Fruit fly (Drosophila melanogaster) whole organism, embryonic: ENCODE measurements around the gene T48.

ENCODE experiments used
- Adf1 ChIP-seq: fragments of 200-800 bp; sonication (Bioruptor generic); IDR thresholded peaks from 2 replicates; pipeline ENCODE4 v1.3.6; 2022; ENCODE audit warnings: missing biosample characterization, missing genetic modification characterization
- Antp ChIP-seq: fragments of 200-800 bp; sonication (Bioruptor generic); optimal IDR thresholded peaks from 3 replicates; lab custom pipeline; 2016; ENCODE audit warnings: missing biosample characterization, missing genetic modification characterization
- B-H1 ChIP-seq: fragments of 200-800 bp; sonication (Bioruptor generic); IDR thresholded peaks from 3 replicates; pipeline ENCODE4 v1.3.6; 2022; ENCODE audit warnings: missing biosample characterization, missing genetic modification characterization
- BEAF-32 ChIP-seq: fragments of 200-800 bp; sonication (Bioruptor generic); optimal IDR thresholded peaks from 3 replicates; lab custom pipeline; 2017; ENCODE audit warnings: missing biosample characterization, missing genetic modification characterization, mild to moderate bottlenecking, moderate library complexity, missing genetic modification reagents
- BtbVII ChIP-seq: fragments of 200-800 bp; sonication (Bioruptor generic); optimal IDR thresholded peaks from 3 replicates; lab custom pipeline; 2017; ENCODE audit warnings: missing biosample characterization, mild to moderate bottlenecking, missing genetic modification characterization
- CG10543 ChIP-seq: fragments of 200-800 bp; sonication (Bioruptor generic); optimal IDR thresholded peaks from 3 replicates; lab custom pipeline; 2017; ENCODE audit warnings: missing biosample characterization, mild to moderate bottlenecking, missing genetic modification characterization, moderate library complexity
- CG12391 ChIP-seq: fragments of 200-800 bp; sonication (Bioruptor generic); optimal IDR thresholded peaks from 3 replicates; lab custom pipeline; 2018; ENCODE audit warnings: missing biosample characterization, mild to moderate bottlenecking, missing genetic modification characterization, moderate library complexity
- CG14965 ChIP-seq: fragments of 200-800 bp; sonication (Bioruptor generic); optimal IDR thresholded peaks from 2 replicates; lab custom pipeline; 2016; ENCODE audit warnings: missing biosample characterization, missing genetic modification characterization, borderline replicate concordance
- CG16863 ChIP-seq: fragments of 200-800 bp; sonication (Bioruptor generic); optimal IDR thresholded peaks from 3 replicates; lab custom pipeline; 2016; ENCODE audit warnings: missing biosample characterization, missing genetic modification characterization
- CG17385 ChIP-seq: fragments of 200-800 bp; sonication (Bioruptor generic); optimal IDR thresholded peaks from 3 replicates; lab custom pipeline; 2018; ENCODE audit warnings: missing biosample characterization, mild to moderate bottlenecking, missing genetic modification characterization
- CG18476 ChIP-seq: fragments of 200-800 bp; sonication (Bioruptor generic); optimal IDR thresholded peaks from 2 replicates; lab custom pipeline; 2016; ENCODE audit warnings: missing biosample characterization, mild to moderate bottlenecking, missing genetic modification characterization
- CG31224 ChIP-seq: fragments of 200-800 bp; sonication (Bioruptor generic); IDR thresholded peaks from 2 replicates; pipeline ENCODE4 v1.3.6; 2022; ENCODE audit warnings: missing biosample characterization, missing genetic modification characterization
- CG34422 ChIP-seq: fragments of 200-800 bp; sonication (Bioruptor generic); IDR thresholded peaks from 3 replicates; pipeline ENCODE4 v1.3.6; 2022; ENCODE audit warnings: missing biosample characterization, missing genetic modification characterization
- CG6813 ChIP-seq: fragments of 200-800 bp; sonication (Bioruptor generic); optimal IDR thresholded peaks from 2 replicates; lab custom pipeline; 2017; ENCODE audit warnings: missing biosample characterization, missing genetic modification characterization, mild to moderate bottlenecking, moderate library complexity, missing genetic modification reagents
- CG7786 ChIP-seq: fragments of 200-800 bp; sonication (Bioruptor generic); optimal IDR thresholded peaks from 2 replicates; lab custom pipeline; 2016; ENCODE audit warnings: missing biosample characterization, missing genetic modification characterization
- CG7928 ChIP-seq: fragments of 200-800 bp; sonication (Bioruptor generic); optimal IDR thresholded peaks from 2 replicates; lab custom pipeline; 2017; ENCODE audit warnings: missing biosample characterization, mild to moderate bottlenecking, missing genetic modification characterization
- CG9215 ChIP-seq: fragments of 200-800 bp; sonication (Bioruptor generic); IDR thresholded peaks from 2 replicates; pipeline ENCODE4 v1.3.6; 2022; ENCODE audit warnings: missing biosample characterization, missing genetic modification characterization
- CG9437 ChIP-seq: fragments of 200-800 bp; sonication (Bioruptor generic); optimal IDR thresholded peaks from 2 replicates; lab custom pipeline; 2018; ENCODE audit warnings: missing biosample characterization, mild to moderate bottlenecking, missing genetic modification characterization
- CG9609 ChIP-seq: fragments of 200-800 bp; sonication (Bioruptor generic); optimal IDR thresholded peaks from 3 replicates; lab custom pipeline; 2016; ENCODE audit warnings: missing biosample characterization, missing genetic modification characterization
- E2f1 ChIP-seq: fragments of 200-800 bp; sonication (Bioruptor generic); IDR thresholded peaks from 2 replicates; pipeline ENCODE4 v1.3.6; 2022; ENCODE audit warnings: missing biosample characterization, missing genetic modification characterization
- Fer1 ChIP-seq: fragments of 200-800 bp; sonication (Bioruptor generic); optimal IDR thresholded peaks from 2 replicates; lab custom pipeline; 2017; ENCODE audit warnings: missing biosample characterization, mild to moderate bottlenecking, missing genetic modification characterization
- Fer2 ChIP-seq: fragments of 200-800 bp; sonication (Bioruptor generic); optimal IDR thresholded peaks from 2 replicates; lab custom pipeline; 2018; ENCODE audit warnings: missing biosample characterization, mild to moderate bottlenecking, missing genetic modification characterization, moderate library complexity
- Hmx ChIP-seq: fragments of 200-800 bp; sonication (Bioruptor generic); optimal IDR thresholded peaks from 2 replicates; lab custom pipeline; 2016; ENCODE audit warnings: missing biosample characterization, missing genetic modification characterization
- Hr51 ChIP-seq, 2 experiments: fragments of 200-800 bp; sonication (Bioruptor generic); optimal IDR thresholded peaks; 2 replicates in 1 of 2; 3 replicates in 1 of 2; lab custom pipeline; 2016 to 2018; ENCODE audit warnings: missing biosample characterization in 2 of 2, missing genetic modification characterization in 2 of 2, mild to moderate bottlenecking in 1 of 2, moderate library complexity in 1 of 2
- Kr ChIP-seq: fragments of 200-800 bp; sonication (Bioruptor generic); optimal IDR thresholded peaks from 2 replicates; lab custom pipeline; 2017; ENCODE audit warnings: missing biosample characterization, mild to moderate bottlenecking, missing genetic modification characterization
- MTF-1 ChIP-seq: fragments of 200-800 bp; sonication (Bioruptor generic); optimal IDR thresholded peaks from 2 replicates; lab custom pipeline; 2018; ENCODE audit warnings: missing biosample characterization, mild to moderate bottlenecking, missing genetic modification characterization, borderline replicate concordance
- bab2 ChIP-seq: fragments of 200-800 bp; sonication (Bioruptor generic); optimal IDR thresholded peaks from 2 replicates; lab custom pipeline; 2016; ENCODE audit warnings: missing biosample characterization, missing genetic modification characterization
- bbx ChIP-seq: fragments of 200-800 bp; sonication (Bioruptor generic); IDR thresholded peaks from 2 replicates; pipeline ENCODE4 v1.3.6; 2022; ENCODE audit warnings: missing biosample characterization, missing genetic modification characterization; ENCODE audit not compliant: partially characterized antibody
- crol ChIP-seq: fragments of 200-800 bp; sonication (Bioruptor generic); IDR thresholded peaks from 2 replicates; pipeline ENCODE4 v1.3.6; 2022; ENCODE audit warnings: missing biosample characterization, missing genetic modification characterization
- en ChIP-seq: fragments of 200-800 bp; sonication (Bioruptor generic); optimal IDR thresholded peaks from 2 replicates; lab custom pipeline; 2016; ENCODE audit warnings: missing biosample characterization, missing genetic modification characterization
- fd64A ChIP-seq: fragments of 200-800 bp; sonication (Bioruptor generic); optimal IDR thresholded peaks from 3 replicates; lab custom pipeline; 2018; ENCODE audit warnings: missing biosample characterization, mild to moderate bottlenecking, missing genetic modification characterization
- fu2 ChIP-seq: fragments of 200-800 bp; sonication (Bioruptor generic); optimal IDR thresholded peaks from 2 replicates; lab custom pipeline; 2016; ENCODE audit warnings: missing biosample characterization, missing genetic modification characterization
- gfzf ChIP-seq: fragments of 200-800 bp; sonication (Bioruptor generic); optimal IDR thresholded peaks from 2 replicates; lab custom pipeline; 2016; ENCODE audit warnings: missing biosample characterization, mild to moderate bottlenecking, missing genetic modification characterization, moderate library complexity
- gro ChIP-seq: fragments of 200-800 bp; sonication (Bioruptor generic); optimal IDR thresholded peaks from 2 replicates; lab custom pipeline; 2016; ENCODE audit warnings: missing biosample characterization, missing genetic modification characterization
- kni ChIP-seq: fragments of 200-800 bp; sonication (Bioruptor generic); optimal IDR thresholded peaks from 3 replicates; lab custom pipeline; 2017; ENCODE audit warnings: mild to moderate bottlenecking, missing biosample characterization, missing genetic modification reagents, missing genetic modification characterization
- pan ChIP-seq, 4 experiments: fragments of >200 bp in 3 of 4; fragments of 200-800 bp in 1 of 4; sonication (Bioruptor generic) in 1 of 4; optimal IDR thresholded peaks in 3 of 4; IDR thresholded peaks in 1 of 4; 2 replicates each; pipeline versions ENCODE4 v1.3.6 to Lab custom; 2017 to 2022; ENCODE audit warnings: missing biosample characterization in 2 of 4, missing genetic modification characterization in 2 of 4, mixed read lengths in 1 of 4
- pita ChIP-seq: fragments of 200-800 bp; sonication (Bioruptor generic); optimal IDR thresholded peaks from 2 replicates; lab custom pipeline; 2017; ENCODE audit warnings: missing biosample characterization, mild to moderate bottlenecking, missing genetic modification characterization
- prd ChIP-seq, 3 experiments: fragments of >200 bp in 2 of 3; fragments of 200-800 bp in 1 of 3; sonication (Bioruptor generic) in 1 of 3; optimal IDR thresholded peaks in 2 of 3; IDR thresholded peaks in 1 of 3; 2 replicates in 2 of 3; 3 replicates in 1 of 3; pipeline versions ENCODE4 v1.3.6 to Lab custom; 2017 to 2022; ENCODE audit warnings: missing biosample characterization in 1 of 3, missing genetic modification characterization in 1 of 3
- run ChIP-seq: fragments of 200-800 bp; sonication (Bioruptor generic); optimal IDR thresholded peaks from 3 replicates; lab custom pipeline; 2018; ENCODE audit warnings: missing biosample characterization, mild to moderate bottlenecking, missing genetic modification characterization
- schlank ChIP-seq: fragments of 200-800 bp; sonication (Bioruptor generic); optimal IDR thresholded peaks from 2 replicates; lab custom pipeline; 2018; ENCODE audit warnings: missing biosample characterization, mild to moderate bottlenecking, missing genetic modification characterization
- sd ChIP-seq: fragments of 200-800 bp; sonication (Bioruptor generic); optimal IDR thresholded peaks from 3 replicates; lab custom pipeline; 2018; ENCODE audit warnings: missing biosample characterization, mild to moderate bottlenecking, missing genetic modification characterization, moderate library complexity
- trem ChIP-seq: fragments of 200-800 bp; optimal IDR thresholded peaks from 3 replicates; lab custom pipeline; 2019; ENCODE audit warnings: missing biosample characterization, mild to moderate bottlenecking, missing genetic modification characterization, moderate library complexity
- ttk ChIP-seq: fragments of 200-800 bp; sonication (Bioruptor generic); IDR thresholded peaks from 2 replicates; pipeline ENCODE4 v2.1.2; 2022; ENCODE audit warnings: missing biosample characterization, missing genetic modification characterization
- wdn ChIP-seq: fragments of 200-800 bp; sonication (Bioruptor generic); IDR thresholded peaks from 2 replicates; pipeline ENCODE4 v1.3.6; 2022; ENCODE audit warnings: missing biosample characterization, missing genetic modification characterization
- wor ChIP-seq: fragments of 200-800 bp; sonication (Bioruptor generic); IDR thresholded peaks from 2 replicates; pipeline ENCODE4 v1.3.6; 2022; ENCODE audit warnings: missing biosample characterization, missing genetic modification characterization
- yki ChIP-seq: fragments of >200 bp; optimal IDR thresholded peaks from 3 replicates; lab custom pipeline; 2018
- zen2 ChIP-seq: fragments of 200-800 bp; sonication (Bioruptor generic); IDR thresholded peaks from 3 replicates; pipeline ENCODE4 v1.3.6; 2022; ENCODE audit warnings: missing biosample characterization, missing genetic modification characterization; ENCODE audit not compliant: partially characterized antibody
- zfh1 ChIP-seq: fragments of 200-800 bp; sonication (Bioruptor generic); IDR thresholded peaks from 3 replicates; pipeline ENCODE4 v1.3.6; 2022; ENCODE audit warnings: missing biosample characterization, missing genetic modification characterization

Gene T48

DNA sequence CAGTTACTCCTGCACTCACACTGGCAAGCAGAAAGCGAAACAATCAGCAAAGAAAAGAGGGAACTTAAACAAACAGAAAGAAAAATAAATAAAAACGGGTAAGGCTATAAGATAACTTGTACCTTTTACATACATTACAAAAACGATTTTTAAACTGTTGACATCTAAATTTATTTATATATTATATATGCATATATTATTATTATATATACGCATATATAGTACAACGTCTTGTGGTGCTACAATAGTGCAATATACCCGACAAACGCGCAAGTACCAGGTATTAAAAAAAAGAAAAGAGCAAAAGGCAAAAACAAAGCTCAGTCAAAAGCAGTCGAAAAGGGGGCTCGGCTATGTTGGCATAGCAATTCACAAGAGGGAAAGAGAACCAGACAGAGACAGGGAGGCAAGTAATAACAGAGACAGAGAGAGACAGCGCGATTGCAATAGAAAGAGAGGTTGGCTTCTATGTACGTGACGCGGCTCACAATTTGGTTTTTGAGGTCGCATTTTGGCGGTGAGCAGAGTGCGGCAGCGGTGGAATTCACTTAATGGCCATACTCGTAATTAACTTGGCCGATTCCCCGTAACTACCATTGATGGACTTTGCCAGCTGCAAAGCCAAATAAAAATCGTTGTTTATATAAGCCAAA, 72.6 kb downstream of the T48 start (continued):
- TF ChIP-seq CG14965 (GFP tag; lab: Kevin White, UChicago) (no peak), Hr51 (GFP tag; optimal IDR thresholded peaks at IDR 0.05; lab: Kevin White, UChicago) (peak in 1 of 2 experiments; percentile 90), CG12391 (tag; lab: Kevin White, UChicago) (peak; percentile 85), kni (GFP tag; lab: Kevin White, UChicago) (peak; percentile 23), fd64A (GFP tag; lab: Kevin White, UChicago) (no peak), gfzf (GFP tag; lab: Kevin White, UChicago) (no peak), CG9437 (peak; percentile 18), CG7928 (peak; percentile 8), sd (tag; lab: Kevin White, UChicago) (peak; percentile 92), CG6813 (GFP tag; lab: Kevin White, UChicago) (peak; percentile 66), bbx (no peak), Kr (GFP tag; lab: Kevin White, UChicago) (no peak), CG9215 (no peak), prd (optimal IDR thresholded peaks at IDR 0.05; lab: Kevin White, UChicago) (no peak), prd (GFP tag; IDR thresholded peaks at IDR 0.05; lab: Robert Waterston, UW) (peak; percentile 86), zen2 (GFP tag; lab: Robert Waterston, UW) (no peak), CG7786 (GFP tag; lab: Kevin White, UChicago) (no peak), CG16863 (GFP tag; lab: Kevin White, UChicago) (no peak), wor (GFP tag; lab: Robert Waterston, UW) (peak; percentile 80), yki (lab: Kevin White, UChicago) (no peak), Fer2 (tag; lab: Kevin White, UChicago) (no peak), schlank (tag; lab: Kevin White, UChicago) (no peak), crol (no peak), E2f1 (GFP tag; lab: Robert Waterston, UW) (peak; percentile 83), CG10543 (GFP tag; lab: Kevin White, UChicago) (peak; percentile 25), CG34422 (GFP tag; lab: Robert Waterston, UW) (peak; percentile 86), MTF-1 (GFP tag; lab: Kevin White, UChicago) (peak; percentile 25), ttk (GFP tag; lab: Robert Waterston, UW) (peak; percentile 89), Adf1 (GFP tag; lab: Robert Waterston, UW) (0 out of 2 replicates have a peak, but pooled peaks have one; percentile 11), pan (optimal IDR thresholded peaks at IDR 0.05; lab: Kevin White, UChicago) (no peak), pan (GFP tag; optimal IDR thresholded peaks at IDR 0.05 in 1 of 2, IDR thresholded peaks at IDR 0.05 in 1 of 2) (peak in 1 of 2 experiments; percentile 87), gro (GFP tag; lab: Kevin White, UChicago) (no peak), fu2 (no peak), Hmx (GFP tag; lab: Kevin White, UChicago) (no peak), Fer1 (GFP tag; lab: Kevin White, UChicago) (peak; percentile 61), en (GFP tag; lab: Kevin White, UChicago) (no peak), CG18476 (GFP tag; lab: Kevin White, UChicago) (peak; percentile 32), wdn (GFP tag; lab: Robert Waterston, UW) (peak; percentile 69), run (tag; lab: Kevin White, UChicago) (peak; percentile 64), zfh1 (GFP tag; lab: Robert Waterston, UW) (peak; percentile 74; the same call in 2 of the 3 replicates), pita (GFP tag; lab: Kevin White, UChicago) (no peak), bab2 (GFP tag; lab: Kevin White, UChicago) (no peak), BtbVII (GFP tag; lab: Kevin White, UChicago) (peak; percentile 38), B-H1 (peak; percentile 85), CG31224 (GFP tag; lab: Robert Waterston, UW) (0 out of 2 replicates have a peak, but pooled peaks have one; percentile 41), BEAF-32 (GFP tag; lab: Kevin White, UChicago) (no peak), trem (tag; lab: Kevin White, UChicago) (peak; percentile 59), CG17385 (GFP tag; lab: Kevin White, UChicago) (peak; percentile 67), CG9609 (GFP tag; lab: Kevin White, UChicago) (no peak), Antp (GFP tag; lab: Kevin White, UChicago) (no peak)
